Worm (Caenorhabditis elegans) whole organism, late embryonic: ENCODE measurements around the gene B0513.90.

Source experiments
- F13H6.1 ChIP-seq: sonication (generic microtip); optimal IDR thresholded peaks from 2 replicates; lab custom pipeline; 2016; ENCODE audit warnings: missing genetic modification characterization, missing compliant biosample characterization
- K02D7.2 ChIP-seq: sonication (generic microtip); optimal IDR thresholded peaks from 2 replicates; lab custom pipeline; 2017; ENCODE audit warnings: mild to moderate bottlenecking, missing genetic modification characterization, missing compliant biosample characterization
- Y22D7AL.16 ChIP-seq: sonication (generic microtip); optimal IDR thresholded peaks from 2 replicates; lab custom pipeline; 2016; ENCODE audit warnings: missing genetic modification characterization, missing compliant biosample characterization
- ahr-1 ChIP-seq: sonication (generic microtip); optimal IDR thresholded peaks from 2 replicates; lab custom pipeline; 2016; ENCODE audit warnings: missing genetic modification characterization, missing compliant biosample characterization
- ceh-14 ChIP-seq: sonication (generic microtip); optimal IDR thresholded peaks from 2 replicates; lab custom pipeline; 2016; ENCODE audit warnings: missing genotype, missing genetic modification characterization, missing compliant biosample characterization
- ceh-18 ChIP-seq: sonication (generic microtip); optimal IDR thresholded peaks from 2 replicates; lab custom pipeline; 2016; ENCODE audit warnings: missing genetic modification characterization, missing compliant biosample characterization
- ceh-19 ChIP-seq: fragments of 200-800 bp; sonication (Bioruptor generic); optimal IDR thresholded peaks from 2 replicates; lab custom pipeline; 2018; ENCODE audit warnings: mild to moderate bottlenecking, missing genetic modification characterization, missing compliant biosample characterization
- ceh-2 ChIP-seq: sonication (generic microtip); optimal IDR thresholded peaks from 2 replicates; lab custom pipeline; 2016; ENCODE audit warnings: missing genotype, missing genetic modification characterization, missing compliant biosample characterization
- ceh-24 ChIP-seq: sonication (generic microtip); optimal IDR thresholded peaks from 2 replicates; lab custom pipeline; 2016; ENCODE audit warnings: mild to moderate bottlenecking, missing genetic modification characterization, missing compliant biosample characterization
- ceh-30 ChIP-seq: fragments of 150-350 bp; optimal IDR thresholded peaks from 2 replicates; lab custom pipeline; 2014; ENCODE audit warnings: missing biosample characterization, missing genetic modification characterization
- ceh-34 ChIP-seq: sonication (generic microtip); optimal IDR thresholded peaks from 2 replicates; lab custom pipeline; 2016; ENCODE audit warnings: mild to moderate bottlenecking, missing genetic modification characterization, missing compliant biosample characterization
- ceh-9 ChIP-seq: sonication (generic microtip); optimal IDR thresholded peaks from 2 replicates; lab custom pipeline; 2016; ENCODE audit warnings: mild to moderate bottlenecking, missing genetic modification characterization, inconsistent platforms, missing compliant biosample characterization
- dve-1 ChIP-seq: sonication (generic microtip); optimal IDR thresholded peaks from 2 replicates; lab custom pipeline; 2017; ENCODE audit warnings: antibody characterized with exemption, mild to moderate bottlenecking, missing genetic modification characterization, missing compliant biosample characterization
- elt-2 ChIP-seq: sonication (generic microtip); optimal IDR thresholded peaks from 2 replicates; lab custom pipeline; 2016; ENCODE audit warnings: missing genetic modification reagents, missing genetic modification characterization, missing compliant biosample characterization
- fkh-10 ChIP-seq: fragments of 150-350 bp; optimal IDR thresholded peaks from 2 replicates; lab custom pipeline; 2014; ENCODE audit warnings: missing biosample characterization, missing genetic modification reagents, missing genetic modification characterization
- fkh-6 ChIP-seq: sonication (generic microtip); optimal IDR thresholded peaks from 2 replicates; lab custom pipeline; 2016; ENCODE audit warnings: missing genetic modification characterization, missing compliant biosample characterization
- hlh-13 ChIP-seq: fragments of 200-800 bp; sonication (Bioruptor generic); optimal IDR thresholded peaks from 2 replicates; lab custom pipeline; 2018; ENCODE audit warnings: mild to moderate bottlenecking, missing genetic modification characterization, missing compliant biosample characterization
- hlh-15 ChIP-seq: sonication (generic microtip); optimal IDR thresholded peaks from 2 replicates; lab custom pipeline; 2016; ENCODE audit warnings: missing genetic modification characterization, missing compliant biosample characterization
- hlh-8 ChIP-seq: sonication (generic microtip); optimal IDR thresholded peaks from 2 replicates; lab custom pipeline; 2016; ENCODE audit warnings: missing genotype, missing genetic modification characterization, missing compliant biosample characterization
- lin-11 ChIP-seq: fragments of 200-800 bp; sonication (Bioruptor generic); optimal IDR thresholded peaks from 2 replicates; lab custom pipeline; 2018; ENCODE audit warnings: mild to moderate bottlenecking, missing genetic modification characterization, missing compliant biosample characterization
- madf-2 ChIP-seq: sonication (generic microtip); optimal IDR thresholded peaks from 2 replicates; lab custom pipeline; 2017; ENCODE audit warnings: missing genetic modification characterization, missing compliant biosample characterization
- mec-3 ChIP-seq: sonication (generic microtip); optimal IDR thresholded peaks from 2 replicates; lab custom pipeline; 2016; ENCODE audit warnings: borderline replicate concordance, missing genetic modification characterization, missing compliant biosample characterization
- nfya-1 ChIP-seq: sonication (generic microtip); optimal IDR thresholded peaks from 2 replicates; lab custom pipeline; 2017; ENCODE audit warnings: missing genetic modification characterization, mild to moderate bottlenecking, missing compliant biosample characterization, antibody characterized with exemption, moderate library complexity
- nhr-11 ChIP-seq: fragments of 150-350 bp; optimal IDR thresholded peaks from 2 replicates; lab custom pipeline; 2014; ENCODE audit warnings: missing biosample characterization, missing genetic modification characterization
- nhr-232 ChIP-seq: sonication (generic microtip); optimal IDR thresholded peaks from 2 replicates; lab custom pipeline; 2016; ENCODE audit warnings: missing genetic modification characterization, missing compliant biosample characterization
- odd-2 ChIP-seq: sonication (generic microtip); optimal IDR thresholded peaks from 2 replicates; lab custom pipeline; 2017; ENCODE audit warnings: antibody characterized with exemption, mild to moderate bottlenecking, missing genetic modification characterization, missing compliant biosample characterization
- pag-3 ChIP-seq: sonication (generic microtip); optimal IDR thresholded peaks from 2 replicates; lab custom pipeline; 2016; ENCODE audit warnings: missing compliant biosample characterization, missing genetic modification characterization, borderline replicate concordance
- pat-9 ChIP-seq: fragments of 200-800 bp; sonication (Bioruptor generic); optimal IDR thresholded peaks from 2 replicates; lab custom pipeline; 2018; ENCODE audit warnings: mild to moderate bottlenecking, missing genetic modification characterization, moderate library complexity, missing compliant biosample characterization
- pha-2 ChIP-seq: sonication (generic microtip); optimal IDR thresholded peaks from 2 replicates; lab custom pipeline; 2017; ENCODE audit warnings: mild to moderate bottlenecking, missing genetic modification characterization, missing compliant biosample characterization
- ref-2 ChIP-seq: sonication (generic microtip); optimal IDR thresholded peaks from 2 replicates; lab custom pipeline; 2016; ENCODE audit warnings: missing genetic modification characterization, missing compliant biosample characterization
- rnt-1 ChIP-seq: sonication (generic microtip); optimal IDR thresholded peaks from 2 replicates; lab custom pipeline; 2016; ENCODE audit warnings: missing genetic modification characterization, missing compliant biosample characterization
- sox-4 ChIP-seq: sonication (generic microtip); optimal IDR thresholded peaks from 2 replicates; lab custom pipeline; 2017; ENCODE audit warnings: mild to moderate bottlenecking, missing genetic modification characterization, inconsistent platforms, missing compliant biosample characterization
- ttx-3 ChIP-seq: sonication (generic microtip); optimal IDR thresholded peaks from 2 replicates; lab custom pipeline; 2016; ENCODE audit warnings: missing genetic modification reagents, missing genetic modification characterization, missing compliant biosample characterization
- unc-3 ChIP-seq, 2 experiments: fragments of 200-800 bp in 1 of 2; sonication (Bioruptor generic) in 1 of 2; sonication (generic microtip) in 1 of 2; conservative IDR thresholded peaks in 1 of 2; optimal IDR thresholded peaks in 1 of 2; 2 replicates each; pipeline versions ENCODE4 v1.3.6 to Lab custom; 2016 to 2022; ENCODE audit warnings: missing compliant biosample characterization in 2 of 2, missing genetic modification characterization in 2 of 2, missing genetic modification reagents in 1 of 2
- unc-42 ChIP-seq: sonication (generic microtip); optimal IDR thresholded peaks from 2 replicates; lab custom pipeline; 2016; ENCODE audit warnings: missing genotype, missing genetic modification characterization, missing compliant biosample characterization
- unc-55 ChIP-seq: sonication (generic microtip); optimal IDR thresholded peaks from 2 replicates; lab custom pipeline; 2017; ENCODE audit warnings: missing biosample characterization, missing genetic modification reagents, missing genetic modification characterization
- unc-86 ChIP-seq: sonication (generic microtip); optimal IDR thresholded peaks from 2 replicates; lab custom pipeline; 2016; ENCODE audit warnings: missing genetic modification characterization, missing compliant biosample characterization
- zip-5 ChIP-seq: sonication (generic microtip); optimal IDR thresholded peaks from 2 replicates; lab custom pipeline; 2016; ENCODE audit warnings: missing genetic modification characterization, missing compliant biosample characterization
- ztf-16 ChIP-seq: sonication (generic microtip); optimal IDR thresholded peaks from 2 replicates; lab custom pipeline; 2017; ENCODE audit warnings: missing genetic modification characterization, missing compliant biosample characterization

Gene B0513.90

ce11 chrIV:13866754-13867153, at the start of gene B0513.90:
B0513.90 (plus strand) TSS chrIV:13867054.
- TF ChIP-seq unc-3 (GFP tag; conservative IDR thresholded peaks at IDR 0.05; lab: Robert Waterston, UW), result no peak
- TF ChIP-seq unc-3 (tag; optimal IDR thresholded peaks at IDR 0.05; lab: Kevin White, UChicago), result no peak
- no peak for TF ChIP-seq K02D7.2 (tag; lab: Kevin White, UChicago)
- TF ChIP-seq zip-5 (tag; lab: Kevin White, UChicago), result no peak
- TF ChIP-seq nhr-11, result no peak
- TF ChIP-seq ahr-1, result no peak
- TF ChIP-seq ceh-19, result no peak
- no peak for TF ChIP-seq ttx-3 (tag; lab: Kevin White, UChicago)

- TF ChIP-seq pag-3 (tag; lab: Kevin White, UChicago), result no peak
- no peak for TF ChIP-seq hlh-8 (tag; lab: Kevin White, UChicago)
- no peak for TF ChIP-seq fkh-10 (GFP tag; lab: Kevin White, UChicago)
- no peak for TF ChIP-seq hlh-13
- no peak for TF ChIP-seq ztf-16 (tag; lab: Kevin White, UChicago)
- TF ChIP-seq dve-1 (tag; lab: Kevin White, UChicago), result no peak
- TF ChIP-seq pat-9 (tag; lab: Kevin White, UChicago), result no peak
- TF ChIP-seq fkh-6, result no peak
- no peak for TF ChIP-seq sox-4
- TF ChIP-seq ceh-14 (tag; lab: Kevin White, UChicago), result no peak
These were observed 46.0 kb upstream of the B0513.90 start, which contains the start of gene Y45F10D.15 for ce11 chrIV:13820862-13821261. Y45F10D.15 (minus strand) TSS chrIV:13820962.

- TF ChIP-seq elt-2 (peak; percentile 39), lin-11 (tag; lab: Kevin White, UChicago) (no peak), unc-86 (tag; lab: Kevin White, UChicago) (no peak), odd-2 (tag; lab: Kevin White, UChicago) (no peak), unc-42 (tag; lab: Kevin White, UChicago) (no peak), ceh-9 (tag; lab: Kevin White, UChicago) (no peak), ref-2 (no peak), madf-2 (tag; lab: Kevin White, UChicago) (no peak), ceh-2 (tag; lab: Kevin White, UChicago) (no peak), pha-2 (tag; lab: Kevin White, UChicago) (no peak), ceh-18 (tag; lab: Kevin White, UChicago) (peak; percentile 82), F13H6.1 (tag; lab: Kevin White, UChicago) (no peak), ceh-24 (tag; lab: Kevin White, UChicago) (no peak), hlh-15 (tag; lab: Kevin White, UChicago) (no peak), nfya-1 (tag; lab: Kevin White, UChicago) (peak; percentile 50), pat-9 (tag; lab: Kevin White, UChicago) (no peak), nhr-232 (tag; lab: Kevin White, UChicago) (no peak), K02D7.2 (tag; lab: Kevin White, UChicago) (no peak), rnt-1 (tag; lab: Kevin White, UChicago) (peak; percentile 19), ceh-34 (tag; lab: Kevin White, UChicago) (no peak), mec-3 (tag; lab: Kevin White, UChicago) (no peak), Y22D7AL.16 (no peak), unc-55 (peak; percentile 84), pag-3 (tag; lab: Kevin White, UChicago) (no peak), ceh-30 (tag; lab: Kevin White, UChicago) (no peak)
- TF ChIP-seq, all 69 proteins: peak for 5
These were observed 40.5 kb upstream of the B0513.90 start for ce11 chrIV:13826363-13826762.
